Worm (Caenorhabditis elegans) whole organism, L4 larva: ENCODE measurements around the gene hel-1.

Experiments used
- ZK337.2 ChIP-seq: fragments of 200-800 bp; sonication (Bioruptor generic); IDR thresholded peaks from 2 replicates; pipeline ENCODE4 v1.3.6; 2022; ENCODE audit warnings: missing genetic modification reagents, missing genetic modification characterization, missing compliant biosample characterization
- aha-1 ChIP-seq: fragments of 150-350 bp; peaks from one replicate; lab custom pipeline; 2014; ENCODE audit warnings: missing biosample characterization, missing genetic modification characterization
- daf-12 ChIP-seq: fragments of 150-350 bp; optimal IDR thresholded peaks from 2 replicates; lab custom pipeline; 2014; ENCODE audit warnings: missing biosample characterization, missing genetic modification reagents, missing genetic modification characterization
- hlh-11 ChIP-seq: fragments of 200-800 bp; sonication (Bioruptor generic); optimal IDR thresholded peaks from 2 replicates; lab custom pipeline; 2018; ENCODE audit warnings: mild to moderate bottlenecking, missing genetic modification characterization, missing compliant biosample characterization
- lsy-2 ChIP-seq, 2 experiments: fragments of 150-350 bp in 1 of 2; sonication (generic microtip) in 1 of 2; optimal IDR thresholded peaks; 2 replicates each; lab custom pipeline; 2014 to 2017; ENCODE audit warnings: missing biosample characterization in 2 of 2, missing genetic modification characterization in 2 of 2
- mdl-1 ChIP-seq, 2 experiments: fragments of 150-350 bp in 1 of 2; sonication (generic microtip) in 1 of 2; optimal IDR thresholded peaks; 2 replicates each; lab custom pipeline; 2014 to 2017; ENCODE audit warnings: missing biosample characterization in 2 of 2, missing genetic modification characterization in 2 of 2
- mdt-29 ChIP-seq: fragments of 200-800 bp; sonication (Bioruptor generic); IDR thresholded peaks from 2 replicates; pipeline ENCODE4 v1.3.6; 2022; ENCODE audit warnings: missing genetic modification reagents, missing genetic modification characterization, missing compliant biosample characterization
- pqm-1 ChIP-seq: sonication (generic microtip); optimal IDR thresholded peaks from 2 replicates; lab custom pipeline; 2017; ENCODE audit warnings: missing biosample characterization, missing genetic modification characterization
- snpc-4 ChIP-seq: fragments of 150-350 bp; optimal IDR thresholded peaks from 2 replicates; lab custom pipeline; 2014; ENCODE audit warnings: missing biosample characterization, missing genetic modification characterization
- zfp-3 ChIP-seq: fragments of 200-800 bp; sonication (Bioruptor generic); conservative IDR thresholded peaks from 2 replicates; pipeline ENCODE4 v1.3.6; 2022; ENCODE audit warnings: missing genetic modification reagents, missing genetic modification characterization, missing compliant biosample characterization

ce11 chrII:8354233-8354750, 25.6 kb upstream of the hel-1 start, which contains the start of gene C26D10.6:
- no peak for TF ChIP-seq aha-1 (tag; lab: Kevin White, UChicago)
- no peak for TF ChIP-seq zfp-3
- no peak for TF ChIP-seq daf-12
- no peak for TF ChIP-seq pqm-1 (tag; lab: Kevin White, UChicago)
- TF ChIP-seq hlh-11 = no peak
- TF ChIP-seq ZK337.2 (GFP tag; lab: Robert Waterston, UW) = no peak
- no peak for TF ChIP-seq mdl-1 (tag; optimal IDR thresholded peaks at IDR 0.05; lab: Kevin White, UChicago)
- TF ChIP-seq lsy-2 (tag; optimal IDR thresholded peaks at IDR 0.05; lab: Kevin White, UChicago) = no peak
- TF ChIP-seq mdt-29 (GFP tag; lab: Robert Waterston, UW) = no peak
- TF ChIP-seq snpc-4 (tag; lab: Kevin White, UChicago) = no peak
